Worm (Caenorhabditis elegans): ENCODE results near the gene gar-3.

The gar-3 gene

ce11 chrV:14523788-14524582, 55.5 kb downstream of the gar-3 start, which contains the start of gene ril-1 (continued):
- TF ChIP-seq nhr-84 (tag; optimal IDR thresholded peaks at IDR 0.05), result no peak

ce11 chrV:14523105-14523504, 56.4 kb downstream of the gar-3 start, which contains the start of gene C53A5.2:
Gene C53A5.2 (minus strand): TSS chrV:14523205.
- TF ChIP-seq nhr-90 (tag; optimal IDR thresholded peaks at IDR 0.05; ENCODE audit: poor library complexity), result no peak
- TF ChIP-seq nhr-84 (tag; optimal IDR thresholded peaks at IDR 0.05), result no peak
- TF ChIP-seq irx-1 (tag; optimal IDR thresholded peaks at IDR 0.05), result no peak
- no peak for TF ChIP-seq nhr-77 (tag; optimal IDR thresholded peaks at IDR 0.05)
- no peak for TF ChIP-seq ztf-11 (tag; optimal IDR thresholded peaks at IDR 0.05)
- no peak for TF ChIP-seq efl-1 (optimal IDR thresholded peaks at IDR 0.05)
- peak in 1 of 2 experiments; percentile 88 for TF ChIP-seq efl-1 (GFP tag; optimal IDR thresholded peaks at IDR 0.05 in 1 of 2)

ce11 chrV:14522514-14522913, 57.0 kb downstream of the gar-3 start, which contains the start of gene C53A5.16:
Gene C53A5.16 (minus strand): TSS chrV:14522614.
- TF ChIP-seq skn-1 (tag; optimal IDR thresholded peaks at IDR 0.05) (no peak), ama-1 (optimal IDR thresholded peaks at IDR 0.05) (peak; percentile 37), hpl-2 (GFP tag; optimal IDR thresholded peaks at IDR 0.05) (no peak), Y116A8C.19 (tag; optimal IDR thresholded peaks at IDR 0.05; ENCODE audit: borderline replicate concordance) (no peak), isw-1 (GFP tag; IDR thresholded peaks at IDR 0.05) (no peak), hlh-4 (tag; optimal IDR thresholded peaks at IDR 0.05) (no peak)

ce11 chrV:14521000-14521399, 58.5 kb downstream of the gar-3 start, which contains the start of gene C53A5.17:
Gene C53A5.17 (minus strand): TSS chrV:14521100.
- TF ChIP-seq unc-30 (tag; optimal IDR thresholded peaks at IDR 0.05) (no peak), grh-1 (GFP tag; IDR thresholded peaks at IDR 0.05) (no peak), nhr-47 (tag; optimal IDR thresholded peaks at IDR 0.05) (no peak), ceh-63 (GFP tag; optimal IDR thresholded peaks at IDR 0.05) (no peak), elt-3 (tag; optimal IDR thresholded peaks at IDR 0.05) (no peak), nhr-19 (GFP tag; conservative IDR thresholded peaks at IDR 0.05) (no peak), lin-14 (GFP tag; optimal IDR thresholded peaks at IDR 0.05) (no peak), efl-1 (optimal IDR thresholded peaks at IDR 0.05) (no peak), efl-1 (GFP tag; optimal IDR thresholded peaks at IDR 0.05 in 1 of 2) (no peak), nhr-71 (tag; optimal IDR thresholded peaks at IDR 0.05) (no peak), irx-1 (tag; optimal IDR thresholded peaks at IDR 0.05) (no peak), blmp-1 (tag; optimal IDR thresholded peaks at IDR 0.05) (no peak), elt-2 (tag; optimal IDR thresholded peaks at IDR 0.05) (no peak)

ce11 chrV:14519268-14519667, 60.3 kb downstream of the gar-3 start, which contains the start of gene R02D5.8:
Gene R02D5.8 (minus strand): TSS chrV:14519368.
- TF ChIP-seq pag-3 (tag; optimal IDR thresholded peaks at IDR 0.05; ENCODE audit: borderline replicate concordance, insufficient read depth) (no peak), ceh-82 (tag; optimal IDR thresholded peaks at IDR 0.05) (no peak), C16A3.4 (tag; optimal IDR thresholded peaks at IDR 0.05) (no peak), mef-2 (tag; optimal IDR thresholded peaks at IDR 0.05) (no peak), zip-4 (GFP tag; optimal IDR thresholded peaks at IDR 0.05) (no peak), irx-1 (tag; optimal IDR thresholded peaks at IDR 0.05) (no peak), nhr-71 (tag; optimal IDR thresholded peaks at IDR 0.05) (no peak), ztf-11 (tag; optimal IDR thresholded peaks at IDR 0.05) (no peak), nhr-85 (tag) (no peak), ama-1 (optimal IDR thresholded peaks at IDR 0.05) (no peak), jun-1 (tag; optimal IDR thresholded peaks at IDR 0.05) (no peak), fkh-8 (tag; optimal IDR thresholded peaks at IDR 0.05) (no peak), ces-1 (GFP tag; optimal IDR thresholded peaks at IDR 0.05) (no peak), lir-3 (tag; optimal IDR thresholded peaks at IDR 0.05; ENCODE audit: poor library complexity) (no peak), alr-1 (tag; optimal IDR thresholded peaks at IDR 0.05; ENCODE audit: borderline replicate concordance) (no peak)
